Worm (Caenorhabditis elegans) whole organism, L2 larva: ENCODE results near the gene C26B2.7.

Experiments
- R02D3.7 ChIP-seq: fragments of 150-350 bp; optimal IDR thresholded peaks from 2 replicates; lab custom pipeline; 2014; ENCODE audit warnings: missing biosample characterization, missing genetic modification characterization
- aly-2 ChIP-seq: fragments of 150-350 bp; optimal IDR thresholded peaks from 2 replicates; lab custom pipeline; 2014; ENCODE audit warnings: missing biosample characterization, missing genetic modification characterization
- blmp-1 ChIP-seq: sonication (generic microtip); optimal IDR thresholded peaks from 2 replicates; lab custom pipeline; 2017; ENCODE audit warnings: missing genetic modification characterization, mild to moderate bottlenecking, missing compliant biosample characterization, antibody characterized with exemption, moderate library complexity; ENCODE audit not compliant: insufficient read depth
- ceh-82 ChIP-seq: fragments of 150-350 bp; optimal IDR thresholded peaks from 2 replicates; lab custom pipeline; 2014; ENCODE audit warnings: missing biosample characterization, missing genetic modification characterization
- elt-1 ChIP-seq: fragments of 150-350 bp; optimal IDR thresholded peaks from 2 replicates; lab custom pipeline; 2014; ENCODE audit warnings: missing biosample characterization, missing genetic modification characterization
- lin-39 ChIP-seq: fragments of 150-350 bp; optimal IDR thresholded peaks from 2 replicates; lab custom pipeline; 2014; ENCODE audit warnings: missing biosample characterization, missing genetic modification reagents, missing genetic modification characterization
- nhr-12 ChIP-seq: fragments of 150-350 bp; optimal IDR thresholded peaks from 2 replicates; lab custom pipeline; 2014; ENCODE audit warnings: missing biosample characterization, missing genetic modification characterization
- nhr-77 ChIP-seq: fragments of 150-350 bp; optimal IDR thresholded peaks from 2 replicates; lab custom pipeline; 2014; ENCODE audit warnings: missing biosample characterization, missing genetic modification characterization
- peb-1 ChIP-seq: fragments of 150-350 bp; optimal IDR thresholded peaks from 2 replicates; lab custom pipeline; 2014; ENCODE audit warnings: missing biosample characterization, missing genetic modification characterization
- sma-3 ChIP-seq: sonication (generic microtip); optimal IDR thresholded peaks from 2 replicates; lab custom pipeline; 2016; ENCODE audit warnings: missing genetic modification reagents, missing genetic modification characterization, missing compliant biosample characterization
- snpc-4 ChIP-seq: fragments of 150-350 bp; optimal IDR thresholded peaks from 2 replicates; lab custom pipeline; 2014; ENCODE audit warnings: missing biosample characterization, missing genetic modification characterization

ce11 chrIV:8061267-8061666 is 45.2 kb downstream of the C26B2.7 start:
- no peak for TF ChIP-seq R02D3.7 (tag; lab: Kevin White, UChicago)
- TF ChIP-seq blmp-1: no peak
- no peak for TF ChIP-seq snpc-4 (tag; lab: Kevin White, UChicago)
- TF ChIP-seq elt-1 (tag; lab: Kevin White, UChicago): no peak
- TF ChIP-seq aly-2 (tag; lab: Kevin White, UChicago): no peak
- TF ChIP-seq sma-3: no peak
- no peak for TF ChIP-seq lin-39
- no peak for TF ChIP-seq nhr-77 (tag; lab: Kevin White, UChicago)
- no peak for TF ChIP-seq nhr-12 (tag; lab: Kevin White, UChicago)
- TF ChIP-seq peb-1 (tag; lab: Kevin White, UChicago): no peak
- no peak for TF ChIP-seq ceh-82 (tag; lab: Kevin White, UChicago)
